Fruit fly (Drosophila melanogaster): Measurements from ENCODE around the gene Sarm.

The Sarm gene

DNA sequence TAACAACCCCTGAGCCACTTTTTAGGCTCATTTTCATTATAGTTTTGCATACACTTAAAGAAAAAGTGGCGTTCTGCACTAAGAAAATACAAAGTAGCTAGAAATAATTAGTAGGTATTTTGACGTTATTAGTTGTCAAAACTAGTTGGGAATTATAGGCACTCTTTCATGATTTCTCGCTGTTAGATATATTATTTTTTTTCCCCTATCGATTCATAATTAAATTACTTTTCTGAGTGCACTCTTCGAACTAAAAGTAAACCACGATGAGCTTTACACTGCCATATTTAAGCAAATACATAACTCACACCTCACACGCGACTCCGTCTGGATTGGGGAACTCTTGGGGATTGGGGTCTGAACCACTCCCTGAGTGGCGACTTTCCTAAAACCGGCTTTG, 9.0 kb downstream of the Sarm start (continued):
- TF ChIP-seq BEAF-32 (GFP tag; optimal IDR thresholded peaks at IDR 0.05) (no peak), crp (GFP tag; optimal IDR thresholded peaks at IDR 0.05) (no peak), usp (GFP tag; optimal IDR thresholded peaks at IDR 0.05) (no peak), CG4404 (GFP tag; IDR thresholded peaks at IDR 0.05) (peak; percentile 23; the same call in 1 of the 2 replicates), stc (GFP tag; IDR thresholded peaks at IDR 0.05) (peak; percentile 75), Oli (tag; optimal IDR thresholded peaks at IDR 0.05) (no peak), MTF-1 (GFP tag; optimal IDR thresholded peaks at IDR 0.05; ENCODE audit: borderline replicate concordance) (peak; percentile 59), mam (GFP tag; optimal IDR thresholded peaks at IDR 0.05) (no peak), cato (GFP tag; optimal IDR thresholded peaks at IDR 0.05; ENCODE audit: borderline replicate concordance) (no peak), odd (GFP tag; optimal IDR thresholded peaks at IDR 0.05) (no peak), danr (GFP tag; IDR thresholded peaks at IDR 0.05) (no peak), so (GFP tag; IDR thresholded peaks at IDR 0.05) (no peak), Trl (optimal IDR thresholded peaks at IDR 0.05) (peak in 1 of 2 experiments; percentile 18), Trl (GFP tag; optimal IDR thresholded peaks at IDR 0.05) (peak; percentile 27), pita (GFP tag; optimal IDR thresholded peaks at IDR 0.05) (no peak), dimm (GFP tag; IDR thresholded peaks at IDR 0.05) (no peak), CG12299 (tag; optimal IDR thresholded peaks at IDR 0.05) (no peak), CG4730 (GFP tag; IDR thresholded peaks at IDR 0.05) (peak; percentile 67), pfk (GFP tag; optimal IDR thresholded peaks at IDR 0.05) (no peak), CG31388 (GFP tag; optimal IDR thresholded peaks at IDR 0.05) (peak; percentile 34), Elba2 (GFP tag; optimal IDR thresholded peaks at IDR 0.05) (no peak), CG18599 (GFP tag; optimal IDR thresholded peaks at IDR 0.05) (peak; percentile 83), CG11560 (tag; IDR thresholded peaks at IDR 0.05) (no peak), CG1529 (GFP tag; optimal IDR thresholded peaks at IDR 0.05) (no peak), Gsc (GFP tag; IDR thresholded peaks at IDR 0.05) (no peak), CG14441 (GFP tag; IDR thresholded peaks at IDR 0.05) (peak; percentile 75), klu (GFP tag; IDR thresholded peaks at IDR 0.05) (no peak), Meics (GFP tag; optimal IDR thresholded peaks at IDR 0.05) (peak; percentile 63), ap (GFP tag; IDR thresholded peaks at IDR 0.05) (peak; percentile 50; the same call in 1 of the 2 replicates), Bteb2 (GFP tag; optimal IDR thresholded peaks at IDR 0.05) (no peak), Blimp-1 (GFP tag; optimal IDR thresholded peaks at IDR 0.05) (peak; percentile 82), Dek (tag; optimal IDR thresholded peaks at IDR 0.05) (no peak), CG17186 (GFP tag; optimal IDR thresholded peaks at IDR 0.05) (peak; percentile 23), CG30020 (tag; optimal IDR thresholded peaks at IDR 0.05) (no peak), CG14965 (GFP tag; optimal IDR thresholded peaks at IDR 0.05; ENCODE audit: borderline replicate concordance) (peak; percentile 16), CG43689 (GFP tag; IDR thresholded peaks at IDR 0.05) (no peak), Med (GFP tag) (peak; percentile 95), lbe (GFP tag; optimal IDR thresholded peaks at IDR 0.05) (peak; percentile 37), CG10431 (GFP tag; optimal IDR thresholded peaks at IDR 0.05) (no peak), bbx (GFP tag; IDR thresholded peaks at IDR 0.05; ENCODE audit: partially characterized antibody) (no peak), Poxn (GFP tag; IDR thresholded peaks at IDR 0.05) (no peak), Spps (tag; optimal IDR thresholded peaks at IDR 0.05) (peak; percentile 52), CG10565 (GFP tag; optimal IDR thresholded peaks at IDR 0.05) (no peak), CG9797 (GFP tag; optimal IDR thresholded peaks at IDR 0.05) (no peak), lab (GFP tag; optimal IDR thresholded peaks at IDR 0.05) (peak; percentile 87), sqz (GFP tag; optimal IDR thresholded peaks at IDR 0.05) (peak; percentile 47), Fer2 (tag; optimal IDR thresholded peaks at IDR 0.05) (peak; percentile 31), CG13775 (GFP tag; optimal IDR thresholded peaks at IDR 0.05) (peak; percentile 27), psq (GFP tag; optimal IDR thresholded peaks at IDR 0.05) (no peak), CG42726 (GFP tag; IDR thresholded peaks at IDR 0.05; ENCODE audit: partially characterized antibody) (no peak), YL-1 (GFP tag; optimal IDR thresholded peaks at IDR 0.05) (no peak)

All from whole organism, embryonic.